Worm (Caenorhabditis elegans) whole organism, midembryonic: Measurements from ENCODE around the gene aos-1.

Experiments
- T22C8.4 ChIP-seq: fragments of 200-800 bp; sonication (Bioruptor generic); IDR thresholded peaks from 2 replicates; pipeline ENCODE4 v1.3.6; 2022; ENCODE audit warnings: missing genetic modification characterization, missing compliant biosample characterization
- cog-1 ChIP-seq: sonication (generic microtip); optimal IDR thresholded peaks from 2 replicates; lab custom pipeline; 2016; ENCODE audit warnings: missing genetic modification characterization, missing compliant biosample characterization
- ref-1 ChIP-seq: fragments of 200-800 bp; sonication (Bioruptor generic); conservative IDR thresholded peaks from 2 replicates; pipeline ENCODE4 v1.3.6; 2022; ENCODE audit warnings: missing genetic modification reagents, missing genetic modification characterization, missing compliant biosample characterization

DNA sequence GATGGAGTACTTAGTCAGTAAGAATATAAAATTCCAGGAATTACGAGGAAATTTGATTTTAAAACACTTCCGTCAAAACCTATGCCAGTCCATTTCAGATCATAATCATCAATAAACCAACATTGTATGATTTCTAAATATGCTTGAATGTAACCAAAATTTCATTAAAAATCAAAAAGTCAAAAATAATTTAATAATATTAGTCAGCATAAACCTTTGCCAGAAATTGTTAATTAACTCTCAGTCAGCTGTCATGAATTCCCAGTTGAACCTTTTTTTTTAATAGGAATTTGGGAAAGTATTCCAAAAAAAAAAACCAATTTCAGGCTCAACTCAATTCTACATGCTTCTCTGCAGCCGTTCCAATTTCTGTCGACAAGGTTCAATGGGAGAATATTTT, 18.3 kb upstream of the aos-1 start, which contains the start of gene srsx-26:
- TF ChIP-seq T22C8.4 (GFP tag; lab: Robert Waterston, UW): no peak
- TF ChIP-seq cog-1: no peak
- TF ChIP-seq ref-1: no peak
